Worm (Caenorhabditis elegans) whole organism, young adult: ENCODE results near the gene R10E4.3.

Experiments
- B0035.1 ChIP-seq: sonication (generic microtip); optimal IDR thresholded peaks from 2 replicates; lab custom pipeline; 2016; ENCODE audit warnings: missing genetic modification characterization, mild to moderate bottlenecking, missing compliant biosample characterization, missing genotype, missing genetic modification reagents
- B0336.3 ChIP-seq: fragments of 200-800 bp; sonication (Bioruptor generic); IDR thresholded peaks from 2 replicates; pipeline ENCODE4 v1.3.6; 2022; ENCODE audit warnings: missing genetic modification characterization, missing compliant biosample characterization
- F33H1.4 ChIP-seq: fragments of 200-800 bp; sonication (Bioruptor generic); IDR thresholded peaks from 2 replicates; pipeline ENCODE4 v1.3.6; 2022; ENCODE audit warnings: missing genetic modification reagents, missing genetic modification characterization, missing compliant biosample characterization
- F37B4.10 ChIP-seq: fragments of 200-800 bp; sonication (Bioruptor generic); IDR thresholded peaks from 2 replicates; pipeline ENCODE4 v1.3.6; 2022; ENCODE audit warnings: missing genetic modification characterization, missing compliant biosample characterization
- F57C9.4 ChIP-seq: sonication (generic microtip); optimal IDR thresholded peaks from 2 replicates; lab custom pipeline; 2017; ENCODE audit warnings: mild to moderate bottlenecking, missing genetic modification characterization, missing compliant biosample characterization
- K11D2.4 ChIP-seq: fragments of 200-800 bp; sonication (Bioruptor generic); IDR thresholded peaks from 2 replicates; pipeline ENCODE4 v1.3.6; 2022; ENCODE audit warnings: missing genetic modification reagents, missing genetic modification characterization, missing compliant biosample characterization
- T26A5.8 ChIP-seq: sonication (generic microtip); optimal IDR thresholded peaks from 2 replicates; lab custom pipeline; 2016; ENCODE audit warnings: missing genetic modification characterization, missing compliant biosample characterization
- Y56A3A.18 ChIP-seq: fragments of 200-800 bp; sonication (Bioruptor generic); IDR thresholded peaks from 2 replicates; pipeline ENCODE4 v1.3.6; 2022; ENCODE audit warnings: missing genetic modification reagents, missing genetic modification characterization, missing compliant biosample characterization
- akir-1 ChIP-seq: fragments of 200-800 bp; sonication (Bioruptor generic); optimal IDR thresholded peaks from 2 replicates; lab custom pipeline; 2018; ENCODE audit warnings: mild to moderate bottlenecking, missing genetic modification characterization, moderate library complexity, missing compliant biosample characterization
- atf-7 ChIP-seq: sonication (generic microtip); optimal IDR thresholded peaks from 2 replicates; lab custom pipeline; 2017; ENCODE audit warnings: mild to moderate bottlenecking, missing genetic modification characterization, missing compliant biosample characterization
- bed-1 ChIP-seq: fragments of 200-800 bp; sonication (Bioruptor generic); IDR thresholded peaks from 2 replicates; pipeline ENCODE4 v1.3.6; 2022; ENCODE audit warnings: missing genetic modification reagents, missing genetic modification characterization, missing compliant biosample characterization
- ccch-3 ChIP-seq: fragments of 200-800 bp; sonication (Bioruptor generic); optimal IDR thresholded peaks from 2 replicates; lab custom pipeline; 2018; ENCODE audit warnings: mild to moderate bottlenecking, missing genetic modification characterization, missing compliant biosample characterization
- ceh-79 ChIP-seq: sonication (generic microtip); optimal IDR thresholded peaks from 2 replicates; lab custom pipeline; 2017; ENCODE audit warnings: mild to moderate bottlenecking, missing genetic modification characterization, missing compliant biosample characterization
- efl-1 ChIP-seq: fragments of 150-350 bp; optimal IDR thresholded peaks from 2 replicates; lab custom pipeline; 2014; ENCODE audit warnings: missing biosample characterization, missing genetic modification reagents, missing genetic modification characterization
- hlh-12 ChIP-seq: sonication (generic microtip); optimal IDR thresholded peaks from 2 replicates; lab custom pipeline; 2016; ENCODE audit warnings: missing genetic modification characterization, missing compliant biosample characterization
- hlh-26 ChIP-seq: fragments of 200-800 bp; sonication (Bioruptor generic); conservative IDR thresholded peaks from 2 replicates; pipeline ENCODE4 v1.3.6; 2022; ENCODE audit warnings: missing genetic modification reagents, missing genetic modification characterization, missing compliant biosample characterization
- hmg-1.2 ChIP-seq: fragments of 200-800 bp; sonication (Bioruptor generic); IDR thresholded peaks from 2 replicates; pipeline ENCODE4 v1.3.6; 2022; ENCODE audit warnings: missing genetic modification reagents, missing genetic modification characterization, missing compliant biosample characterization
- hmg-20 ChIP-seq: fragments of 200-800 bp; sonication (Bioruptor generic); IDR thresholded peaks from 2 replicates; pipeline ENCODE4 v1.3.6; 2022; ENCODE audit warnings: missing genetic modification reagents, missing genetic modification characterization, missing compliant biosample characterization
- hsf-1 ChIP-seq: fragments of 200-800 bp; sonication (Bioruptor generic); IDR thresholded peaks from 2 replicates; pipeline ENCODE4 v1.3.6; 2022; ENCODE audit warnings: missing genetic modification reagents, missing genetic modification characterization, missing compliant biosample characterization
- let-526 ChIP-seq: fragments of 200-800 bp; sonication (Bioruptor generic); IDR thresholded peaks from 2 replicates; pipeline ENCODE4 v1.3.6; 2022; ENCODE audit warnings: missing genetic modification reagents, missing genetic modification characterization, missing compliant biosample characterization
- lin-35 ChIP-seq, 3 experiments: fragments of 150-350 bp in 2 of 3; sonication (generic microtip) in 1 of 3; optimal IDR thresholded peaks; 2 replicates each; lab custom pipeline; 2014 to 2018; ENCODE audit warnings: missing biosample characterization in 3 of 3, missing genetic modification characterization in 3 of 3, missing genetic modification reagents in 3 of 3
- lin-40 ChIP-seq: sonication (generic microtip); optimal IDR thresholded peaks from 2 replicates; lab custom pipeline; 2016; ENCODE audit warnings: missing genetic modification characterization, mild to moderate bottlenecking, missing compliant biosample characterization, missing genotype, missing genetic modification reagents
- lsl-1 ChIP-seq: fragments of 200-800 bp; sonication (Bioruptor generic); optimal IDR thresholded peaks from 2 replicates; lab custom pipeline; 2018; ENCODE audit warnings: mild to moderate bottlenecking, missing genetic modification characterization, moderate library complexity, missing compliant biosample characterization
- madf-6 ChIP-seq: fragments of 200-800 bp; sonication (Bioruptor generic); IDR thresholded peaks from 2 replicates; pipeline ENCODE4 v1.3.6; 2022; ENCODE audit warnings: missing genetic modification reagents, missing genetic modification characterization, missing compliant biosample characterization
- mxl-1 ChIP-seq: sonication (generic microtip); optimal IDR thresholded peaks from 2 replicates; lab custom pipeline; 2016; ENCODE audit warnings: missing genetic modification characterization, missing compliant biosample characterization
- nfya-2 ChIP-seq: fragments of 200-800 bp; sonication (Bioruptor generic); IDR thresholded peaks from 2 replicates; pipeline ENCODE4 v1.3.6; 2022; ENCODE audit warnings: missing genetic modification reagents, missing genetic modification characterization, missing compliant biosample characterization
- nfyb-1 ChIP-seq: fragments of 200-800 bp; sonication (Bioruptor generic); IDR thresholded peaks from 2 replicates; pipeline ENCODE4 v1.3.6; 2022; ENCODE audit warnings: missing genetic modification reagents, missing genetic modification characterization, missing compliant biosample characterization
- nhr-179 ChIP-seq: sonication (generic microtip); optimal IDR thresholded peaks from 2 replicates; lab custom pipeline; 2016; ENCODE audit warnings: mild to moderate bottlenecking, missing genetic modification characterization, missing compliant biosample characterization
- nhr-80 ChIP-seq: sonication (generic microtip); optimal IDR thresholded peaks from 2 replicates; lab custom pipeline; 2016; ENCODE audit warnings: missing genetic modification characterization, missing compliant biosample characterization
- pbrm-1 ChIP-seq: fragments of 200-800 bp; sonication (Bioruptor generic); IDR thresholded peaks from 2 replicates; pipeline ENCODE4 v1.3.6; 2022; ENCODE audit warnings: missing genetic modification reagents, missing genetic modification characterization, missing compliant biosample characterization
- rcor-1 ChIP-seq: fragments of 200-800 bp; sonication (Bioruptor generic); IDR thresholded peaks from 2 replicates; pipeline ENCODE4 v1.3.6; 2022; ENCODE audit warnings: missing genetic modification reagents, missing genetic modification characterization, missing compliant biosample characterization
- rec-8 ChIP-seq, 2 experiments: sonication (generic microtip); optimal IDR thresholded peaks; 2 replicates each; lab custom pipeline; 2016; ENCODE audit warnings: mild to moderate bottlenecking in 2 of 2, missing genetic modification characterization in 2 of 2, missing genetic modification reagents in 2 of 2, missing genotype in 2 of 2, missing biosample characterization in 1 of 2, missing compliant biosample characterization in 1 of 2, moderate library complexity in 1 of 2
- snpc-3.4 ChIP-seq: sonication (generic microtip); optimal IDR thresholded peaks from 2 replicates; lab custom pipeline; 2017; ENCODE audit warnings: missing genetic modification characterization, mild to moderate bottlenecking, missing compliant biosample characterization, antibody characterized with exemption, moderate library complexity, missing genotype, missing genetic modification reagents
- tbp1 ChIP-seq: fragments of 200-800 bp; sonication (Bioruptor generic); optimal IDR thresholded peaks from 2 replicates; lab custom pipeline; 2018; ENCODE audit warnings: mild to moderate bottlenecking, missing genetic modification characterization, missing compliant biosample characterization
- unc-62 ChIP-seq: fragments of 150-350 bp; optimal IDR thresholded peaks from 2 replicates; lab custom pipeline; 2014; ENCODE audit warnings: missing biosample characterization, missing genetic modification reagents, missing genetic modification characterization
- xnd-1 ChIP-seq: sonication (generic microtip); optimal IDR thresholded peaks from 2 replicates; lab custom pipeline; 2016; ENCODE audit warnings: missing genotype, missing genetic modification reagents, missing genetic modification characterization, missing compliant biosample characterization
- zfh-2 ChIP-seq: fragments of 200-800 bp; sonication (Bioruptor generic); conservative IDR thresholded peaks from 2 replicates; pipeline ENCODE4 v1.3.6; 2022; ENCODE audit warnings: missing genetic modification reagents, missing genetic modification characterization, missing compliant biosample characterization
- zim-3 ChIP-seq: sonication (generic microtip); optimal IDR thresholded peaks from 2 replicates; lab custom pipeline; 2017; ENCODE audit warnings: mild to moderate bottlenecking, missing genetic modification characterization, moderate library complexity, missing compliant biosample characterization
- ztf-22 ChIP-seq: fragments of 200-800 bp; sonication (Bioruptor generic); optimal IDR thresholded peaks from 2 replicates; lab custom pipeline; 2018; ENCODE audit warnings: mild to moderate bottlenecking, missing genetic modification characterization, moderate library complexity, missing compliant biosample characterization
- ztf-28 ChIP-seq: fragments of 200-800 bp; sonication (Bioruptor generic); IDR thresholded peaks from 2 replicates; pipeline ENCODE4 v1.3.6; 2022; ENCODE audit warnings: missing genetic modification reagents, missing genetic modification characterization, missing compliant biosample characterization
- ztf-3 ChIP-seq: fragments of 200-800 bp; sonication (Bioruptor generic); optimal IDR thresholded peaks from 2 replicates; lab custom pipeline; 2018; ENCODE audit warnings: mild to moderate bottlenecking, missing genetic modification characterization, missing compliant biosample characterization
- ztf-6 ChIP-seq: fragments of 200-800 bp; sonication (Bioruptor generic); IDR thresholded peaks from 2 replicates; pipeline ENCODE4 v1.3.6; 2022; ENCODE audit warnings: missing genetic modification reagents, missing genetic modification characterization, missing compliant biosample characterization

Gene R10E4.3

ce11 chrIII:4302780-4303179, 15.5 kb upstream of the R10E4.3 start:
- peak; percentile 29 for TF ChIP-seq xnd-1 (tag; lab: Kevin White, UChicago)
- TF ChIP-seq efl-1, result peak; percentile 29
- no peak for TF ChIP-seq hsf-1 (GFP tag; lab: Robert Waterston, UW)
- TF ChIP-seq ccch-3, result no peak
- peak; percentile 65 for TF ChIP-seq lsl-1 (GFP tag; lab: Kevin White, UChicago)
- TF ChIP-seq madf-6 (GFP tag; lab: Robert Waterston, UW), result peak; percentile 39; the same call in 1 of the 2 replicates

ce11 chrIII:4302293-4302692, 15.0 kb upstream of the R10E4.3 start, which contains the start of gene R10E4.9:
TSS of gene R10E4.9 (minus strand) at chrIII:4302393.
- no peak for TF ChIP-seq rcor-1 (GFP tag; lab: Robert Waterston, UW)
- no peak for TF ChIP-seq ztf-28
- no peak for TF ChIP-seq atf-7
- no peak for TF ChIP-seq ztf-22 (GFP tag; lab: Kevin White, UChicago)
- no peak for TF ChIP-seq let-526 (GFP tag; lab: Robert Waterston, UW)
- TF ChIP-seq bed-1, result no peak
- no peak for TF ChIP-seq akir-1
- TF ChIP-seq hmg-1.2 (GFP tag; lab: Robert Waterston, UW), result no peak
- TF ChIP-seq K11D2.4, result no peak
- no peak for TF ChIP-seq zfh-2 (GFP tag; lab: Robert Waterston, UW)
- no peak for TF ChIP-seq B0336.3 (GFP tag; lab: Robert Waterston, UW)
- TF ChIP-seq rec-8 (tag; optimal IDR thresholded peaks at IDR 0.05; lab: Kevin White, UChicago), result no peak
- TF ChIP-seq mxl-1 (tag; lab: Kevin White, UChicago), result no peak
- TF ChIP-seq pbrm-1, result no peak
- TF ChIP-seq nfya-2 (GFP tag; lab: Robert Waterston, UW), result no peak
- no peak for TF ChIP-seq hmg-20 (GFP tag; lab: Robert Waterston, UW)
- TF ChIP-seq unc-62 (GFP tag; lab: Kevin White, UChicago), result no peak
- TF ChIP-seq, all 124 proteins: peak for 0

- TF ChIP-seq lsl-1 (GFP tag; lab: Kevin White, UChicago) (peak; percentile 66), nfyb-1 (GFP tag; lab: Robert Waterston, UW) (no peak), madf-6 (GFP tag; lab: Robert Waterston, UW) (peak; percentile 54; the same call in 1 of the 2 replicates), F33H1.4 (GFP tag; lab: Robert Waterston, UW) (peak; percentile 61), T26A5.8 (tag; lab: Kevin White, UChicago) (no peak), tbp1 (GFP tag; lab: Kevin White, UChicago) (no peak)
These were observed 13.8 kb upstream of the R10E4.3 start, which contains the start of gene R10E4.11 for ce11 chrIII:4300989-4301498. TSS of gene R10E4.11 (minus strand) at chrIII:4301039.

- TF ChIP-seq B0035.1 (no peak), lin-35 (GFP tag; optimal IDR thresholded peaks at IDR 0.05; lab: Kevin White, UChicago) (no peak), efl-1 (no peak), hlh-12 (no peak), snpc-3.4 (tag; lab: Kevin White, UChicago) (no peak), F57C9.4 (tag; lab: Kevin White, UChicago) (no peak), zim-3 (tag; lab: Kevin White, UChicago) (no peak), ztf-28 (no peak), let-526 (GFP tag; lab: Robert Waterston, UW) (no peak), lin-40 (no peak), hlh-26 (GFP tag; lab: Robert Waterston, UW) (no peak), ztf-3 (GFP tag; lab: Kevin White, UChicago) (no peak), xnd-1 (tag; lab: Kevin White, UChicago) (no peak), Y56A3A.18 (GFP tag; lab: Robert Waterston, UW) (no peak), nhr-80 (tag; lab: Kevin White, UChicago) (no peak), nhr-179 (tag; lab: Kevin White, UChicago) (no peak), ceh-79 (tag; lab: Kevin White, UChicago) (no peak), F37B4.10 (GFP tag; lab: Robert Waterston, UW) (no peak), ztf-6 (GFP tag; lab: Robert Waterston, UW) (no peak)
These were observed 7.0 kb upstream of the R10E4.3 start, which contains the start of the genes nth-1 and R10E4.7 for ce11 chrIII:4294153-4294862. TSS of gene nth-1 (minus strand) at chrIII:4294253. TSS of gene R10E4.7 (plus strand) at chrIII:4294812.
